Worm (Caenorhabditis elegans): ENCODE data around the gene wdr-54.

- TF ChIP-seq nhr-237 (tag; optimal IDR thresholded peaks at IDR 0.05) (no peak), mdt-29 (GFP tag; IDR thresholded peaks at IDR 0.05) (no peak), aha-1 (tag) (peak; percentile 99)
Observed at ce11 chrX:876935-877334, 48.2 kb downstream of the wdr-54 start, which contains the start of gene ZC13.1.
